Worm (Caenorhabditis elegans) whole organism, early embryonic: Measurements from ENCODE around the gene F32D8.1.

ENCODE experiments used
- B0310.2 ChIP-seq: sonication (generic microtip); optimal IDR thresholded peaks from 2 replicates; lab custom pipeline; 2016; ENCODE audit warnings: mild to moderate bottlenecking, missing genetic modification characterization, missing compliant biosample characterization
- F13C5.2 ChIP-seq: sonication (generic microtip); optimal IDR thresholded peaks from 2 replicates; lab custom pipeline; 2017; ENCODE audit warnings: mild to moderate bottlenecking, missing genetic modification characterization, inconsistent platforms, missing compliant biosample characterization
- aly-1 ChIP-seq: sonication (generic microtip); optimal IDR thresholded peaks from 2 replicates; lab custom pipeline; 2016; ENCODE audit warnings: missing genetic modification characterization, missing compliant biosample characterization
- ama-1 ChIP-seq: fragments of 150-350 bp; optimal IDR thresholded peaks from 2 replicates; lab custom pipeline; 2014
- ceh-13 ChIP-seq: fragments of 200-800 bp; sonication (Bioruptor generic); optimal IDR thresholded peaks from 2 replicates; lab custom pipeline; 2018; ENCODE audit warnings: mild to moderate bottlenecking, missing genetic modification characterization, missing compliant biosample characterization
- ceh-36 ChIP-seq: sonication (generic microtip); optimal IDR thresholded peaks from 2 replicates; lab custom pipeline; 2016; ENCODE audit warnings: missing genetic modification characterization, inconsistent platforms, missing compliant biosample characterization
- ets-7 ChIP-seq: sonication (generic microtip); optimal IDR thresholded peaks from 2 replicates; lab custom pipeline; 2016; ENCODE audit warnings: missing genotype, missing genetic modification characterization, missing compliant biosample characterization
- flt-1 ChIP-seq: fragments of 200-800 bp; sonication (Bioruptor generic); IDR thresholded peaks from 2 replicates; pipeline ENCODE4 v1.3.6; 2022; ENCODE audit warnings: missing genetic modification characterization, missing compliant biosample characterization
- hmbx-1 ChIP-seq: sonication (generic microtip); optimal IDR thresholded peaks from 2 replicates; lab custom pipeline; 2016; ENCODE audit warnings: mild to moderate bottlenecking, missing genetic modification characterization, missing compliant biosample characterization
- hmg-4 ChIP-seq: fragments of 200-800 bp; sonication (Bioruptor generic); optimal IDR thresholded peaks from 2 replicates; lab custom pipeline; 2018; ENCODE audit warnings: mild to moderate bottlenecking, missing genetic modification characterization, missing compliant biosample characterization
- hnd-1 ChIP-seq: sonication (generic microtip); optimal IDR thresholded peaks from 2 replicates; lab custom pipeline; 2016; ENCODE audit warnings: missing genetic modification characterization, missing compliant biosample characterization
- pes-1 ChIP-seq: fragments of 200-800 bp; sonication (Bioruptor generic); IDR thresholded peaks from 2 replicates; pipeline ENCODE4 v1.3.6; 2022; ENCODE audit warnings: missing genetic modification reagents, missing genetic modification characterization, missing compliant biosample characterization
- scrt-1 ChIP-seq: fragments of 200-800 bp; sonication (Bioruptor generic); IDR thresholded peaks from 2 replicates; pipeline ENCODE4 v1.3.6; 2022; ENCODE audit warnings: missing genetic modification characterization, missing compliant biosample characterization
- sea-1 ChIP-seq: fragments of 200-800 bp; sonication (Bioruptor generic); conservative IDR thresholded peaks from 2 replicates; pipeline ENCODE4 v1.3.6; 2022; ENCODE audit warnings: missing genetic modification characterization, missing compliant biosample characterization
- tbx-11 ChIP-seq: fragments of 200-800 bp; sonication (Bioruptor generic); IDR thresholded peaks from 2 replicates; pipeline ENCODE4 v1.3.6; 2022; ENCODE audit warnings: missing genetic modification characterization, missing compliant biosample characterization
- tbx-37 ChIP-seq: fragments of 200-800 bp; sonication (Bioruptor generic); conservative IDR thresholded peaks from 2 replicates; pipeline ENCODE4 v1.3.6; 2022; ENCODE audit warnings: missing genetic modification reagents, missing genetic modification characterization, missing compliant biosample characterization
- tra-4 ChIP-seq: sonication (generic microtip); optimal IDR thresholded peaks from 2 replicates; lab custom pipeline; 2017; ENCODE audit warnings: missing genetic modification characterization, missing compliant biosample characterization

F32D8.1 gene

DNA sequence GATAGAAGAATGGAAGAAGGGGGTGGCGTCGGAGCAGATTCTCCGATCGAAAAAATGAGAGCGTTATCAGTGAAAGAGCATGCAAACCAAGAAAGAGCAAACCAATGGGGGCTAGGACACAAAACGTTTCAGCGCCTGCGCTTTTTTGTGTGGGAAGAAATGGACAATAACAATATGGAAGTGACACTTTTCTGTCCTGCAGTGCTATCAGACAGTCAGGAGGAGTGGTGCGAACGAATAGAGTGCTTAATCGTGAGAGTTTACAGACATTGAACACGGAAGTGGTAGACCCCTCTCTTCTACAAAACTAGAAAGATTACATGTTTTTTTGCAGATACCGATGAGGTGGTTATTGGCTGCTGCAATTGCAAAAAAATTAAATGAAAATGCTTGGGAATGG lies 25.3 kb upstream of the F32D8.1 start:
- no peak for TF ChIP-seq ceh-13 (GFP tag; lab: Kevin White, UChicago)
- no peak for TF ChIP-seq tbx-37 (GFP tag; lab: Robert Waterston, UW)
- TF ChIP-seq sea-1 (GFP tag; lab: Robert Waterston, UW) = no peak

DNA sequence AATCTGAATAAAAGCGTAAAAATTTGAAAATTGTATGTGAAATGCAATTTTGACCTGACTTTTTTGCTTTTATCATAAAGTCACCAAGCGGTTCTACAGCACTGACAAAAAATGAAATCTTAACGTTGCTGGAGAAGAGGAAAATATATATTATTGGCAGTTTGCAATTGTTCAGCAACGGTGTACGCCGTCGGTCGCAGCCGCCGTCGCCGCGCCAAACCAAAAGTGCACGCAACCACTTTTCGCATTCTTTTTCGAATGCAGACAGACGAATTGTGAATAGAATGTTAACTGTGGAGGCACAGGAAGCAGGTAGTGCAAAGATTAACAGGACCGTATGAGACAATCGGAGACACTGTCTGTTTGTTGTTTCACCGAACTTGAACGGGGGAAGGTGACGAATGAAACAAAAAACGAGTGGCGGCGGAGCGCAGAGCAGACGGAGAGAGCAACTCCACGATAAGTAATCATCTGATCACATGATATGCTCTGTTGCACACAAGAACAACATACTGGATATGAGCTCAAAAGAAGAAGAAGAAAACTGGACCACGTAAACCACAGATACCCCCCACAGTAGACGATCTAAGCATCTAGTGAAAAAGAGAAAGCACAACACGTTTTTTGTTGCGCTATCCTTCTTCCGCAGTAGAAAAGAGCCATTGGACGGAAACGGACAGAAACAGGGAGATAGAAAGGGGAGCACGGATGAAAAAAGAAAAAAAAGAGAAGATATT lies 23.6 kb upstream of the F32D8.1 start:
- TF ChIP-seq sea-1 (GFP tag; lab: Robert Waterston, UW) = no peak
- no peak for TF ChIP-seq flt-1 (GFP tag; lab: Robert Waterston, UW)
- TF ChIP-seq tbx-37 (GFP tag; lab: Robert Waterston, UW) = no peak
- TF ChIP-seq B0310.2 = no peak
- TF ChIP-seq ama-1 = no peak
- no peak for TF ChIP-seq scrt-1 (GFP tag; lab: Robert Waterston, UW)
- TF ChIP-seq ceh-36 = no peak
- TF ChIP-seq tra-4 (tag; lab: Kevin White, UChicago) = no peak
- no peak for TF ChIP-seq tbx-11
- no peak for TF ChIP-seq pes-1 (GFP tag; lab: Robert Waterston, UW)
- TF ChIP-seq hmbx-1 (tag; lab: Kevin White, UChicago) = no peak
- no peak for TF ChIP-seq hnd-1 (tag; lab: Kevin White, UChicago)
- no peak for TF ChIP-seq aly-1 (tag; lab: Kevin White, UChicago)
- no peak for TF ChIP-seq ets-7

DNA sequence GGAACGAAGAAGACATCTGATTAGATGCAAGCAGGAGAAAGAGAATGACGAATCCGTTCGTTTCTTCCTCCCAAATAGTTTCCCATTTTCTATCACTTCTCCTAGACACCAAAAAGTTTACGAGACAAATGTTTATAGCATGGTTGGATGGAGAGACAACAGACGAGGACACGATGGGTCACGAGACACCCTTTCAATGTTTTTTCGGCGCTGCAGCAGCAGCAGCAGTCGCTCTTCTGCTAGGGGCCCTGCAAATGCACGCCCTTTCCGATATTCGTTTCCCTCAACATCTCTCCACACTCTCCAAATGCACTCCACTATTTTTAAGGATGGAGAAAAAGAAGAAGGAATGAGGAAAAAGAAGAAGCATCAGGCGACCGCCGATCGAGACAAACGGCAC lies 22.3 kb upstream of the F32D8.1 start:
- TF ChIP-seq tbx-37 (GFP tag; lab: Robert Waterston, UW) = no peak
- peak; percentile 37 for TF ChIP-seq hmg-4
- no peak for TF ChIP-seq F13C5.2 (tag; lab: Kevin White, UChicago)
- no peak for TF ChIP-seq flt-1 (GFP tag; lab: Robert Waterston, UW)
- TF ChIP-seq hnd-1 (tag; lab: Kevin White, UChicago) = no peak

DNA sequence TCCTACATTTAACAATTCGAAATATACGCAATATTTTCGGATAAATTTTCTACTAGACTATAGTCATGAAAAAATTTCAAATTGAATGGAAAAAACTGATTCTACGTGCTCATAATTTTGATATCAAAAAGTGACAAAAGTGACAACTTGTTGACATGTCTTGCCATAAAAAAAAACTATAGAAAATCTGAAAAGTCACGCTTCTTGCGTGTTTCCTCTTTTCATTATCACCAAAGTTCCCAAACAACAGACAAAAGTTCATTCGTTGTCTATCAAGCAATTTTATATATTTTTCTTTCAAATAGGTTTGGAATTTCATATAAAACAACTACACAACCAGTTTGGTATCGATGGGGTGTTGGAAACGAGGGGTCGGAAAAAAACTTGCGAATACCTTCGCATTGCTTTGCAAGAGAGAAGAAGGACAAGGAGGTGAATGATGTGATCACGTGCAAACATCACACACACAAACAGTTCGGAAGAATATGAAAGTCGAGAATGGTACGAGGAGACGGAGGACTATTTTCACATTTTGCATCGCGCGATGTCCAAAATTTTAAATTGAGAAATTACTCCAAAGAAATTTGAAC lies 21.5 kb upstream of the F32D8.1 start:
- TF ChIP-seq tbx-37 (GFP tag; lab: Robert Waterston, UW) (no peak), ceh-13 (GFP tag; lab: Kevin White, UChicago) (no peak), ceh-36 (no peak), ets-7 (no peak), scrt-1 (GFP tag; lab: Robert Waterston, UW) (no peak), hnd-1 (tag; lab: Kevin White, UChicago) (no peak)

DNA sequence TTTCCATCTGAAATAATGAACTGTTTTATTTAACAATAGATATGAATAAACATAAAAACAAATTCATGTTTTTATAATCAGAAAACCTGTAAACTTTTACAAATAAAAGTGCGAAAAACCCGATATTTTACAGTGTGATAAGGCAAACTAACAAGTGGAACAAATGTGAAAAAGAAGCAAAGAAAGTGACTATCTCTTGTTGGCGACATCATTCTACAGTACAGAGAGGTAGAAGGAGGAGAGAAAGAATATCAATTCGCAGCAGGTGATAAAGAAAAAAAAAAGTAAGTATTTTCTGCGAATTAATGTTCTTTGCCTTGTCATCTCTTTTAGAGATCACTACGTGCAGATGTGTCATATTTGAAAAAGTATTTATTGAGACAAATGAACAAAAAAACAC lies 20.9 kb upstream of the F32D8.1 start:
- TF ChIP-seq ceh-36 (no peak), aly-1 (tag; lab: Kevin White, UChicago) (no peak), hmbx-1 (tag; lab: Kevin White, UChicago) (no peak), F13C5.2 (tag; lab: Kevin White, UChicago) (no peak), scrt-1 (GFP tag; lab: Robert Waterston, UW) (no peak), hnd-1 (tag; lab: Kevin White, UChicago) (no peak), flt-1 (GFP tag; lab: Robert Waterston, UW) (no peak), ceh-13 (GFP tag; lab: Kevin White, UChicago) (no peak), ets-7 (no peak), sea-1 (GFP tag; lab: Robert Waterston, UW) (no peak), tbx-11 (no peak), ama-1 (no peak), tra-4 (tag; lab: Kevin White, UChicago) (no peak), pes-1 (GFP tag; lab: Robert Waterston, UW) (no peak), B0310.2 (no peak), hmg-4 (no peak)

DNA sequence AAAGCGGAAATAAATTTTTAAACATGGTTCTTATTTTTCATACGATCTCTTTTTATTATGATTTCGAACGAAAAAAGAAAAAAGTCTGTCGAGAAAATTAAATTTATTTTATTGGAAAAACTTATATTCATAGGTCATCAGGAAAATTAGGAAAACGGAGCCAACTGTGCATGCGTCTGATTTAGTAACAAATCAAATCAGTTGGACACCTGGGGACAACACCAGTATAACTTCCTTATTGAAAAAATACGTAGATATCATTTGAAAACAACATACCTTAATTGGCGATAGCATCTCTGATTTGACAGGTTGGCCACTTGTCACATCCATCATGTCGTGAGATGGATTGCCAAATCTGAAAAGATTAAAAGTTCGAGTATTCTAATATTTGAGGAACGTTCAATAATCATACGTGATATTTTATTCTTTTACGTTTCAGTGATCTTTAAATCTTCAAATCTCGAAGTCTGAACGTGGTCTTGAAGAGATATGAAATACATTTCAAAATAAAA lies 20.1 kb upstream of the F32D8.1 start:
- no peak for TF ChIP-seq hnd-1 (tag; lab: Kevin White, UChicago)
- TF ChIP-seq flt-1 (GFP tag; lab: Robert Waterston, UW) = no peak
- TF ChIP-seq B0310.2 = no peak
- TF ChIP-seq tra-4 (tag; lab: Kevin White, UChicago) = no peak
- no peak for TF ChIP-seq hmbx-1 (tag; lab: Kevin White, UChicago)
- TF ChIP-seq pes-1 (GFP tag; lab: Robert Waterston, UW) = no peak
- TF ChIP-seq tbx-11 = no peak
- TF ChIP-seq hmg-4 = no peak
- TF ChIP-seq ceh-36 = no peak
- no peak for TF ChIP-seq scrt-1 (GFP tag; lab: Robert Waterston, UW)
- no peak for TF ChIP-seq sea-1 (GFP tag; lab: Robert Waterston, UW)
- no peak for TF ChIP-seq ama-1

DNA sequence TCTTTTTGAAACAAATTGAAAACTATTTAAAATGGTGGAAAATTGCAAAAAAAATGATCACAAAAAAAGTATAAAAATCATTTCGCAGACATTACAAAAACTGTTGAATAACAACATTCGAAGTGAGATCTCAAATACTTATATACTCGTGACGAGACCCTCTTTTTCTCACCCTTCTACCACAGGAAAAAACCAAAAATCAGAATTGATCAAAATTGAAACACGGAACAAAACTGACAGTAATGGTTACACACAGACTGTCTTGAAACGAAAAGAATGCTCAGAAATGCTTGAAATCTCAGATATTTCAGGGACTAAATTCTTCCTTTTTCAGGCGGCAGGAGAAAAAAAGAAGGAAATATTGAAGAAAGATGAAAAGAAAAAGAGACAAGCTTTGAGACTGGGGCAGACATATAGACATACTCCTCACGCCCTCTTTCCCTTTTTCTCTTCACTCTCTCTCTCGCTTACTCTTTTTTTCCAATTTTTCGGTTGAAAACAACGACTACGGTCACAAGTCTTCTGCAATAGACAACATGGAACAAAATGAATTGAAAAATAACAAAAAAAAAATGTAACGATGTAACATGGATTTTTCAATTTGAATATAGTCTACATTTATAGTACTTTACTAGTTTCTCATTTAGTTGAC lies 18.9 kb upstream of the F32D8.1 start:
- TF ChIP-seq hnd-1 (tag; lab: Kevin White, UChicago) (no peak), tbx-37 (GFP tag; lab: Robert Waterston, UW) (no peak), ceh-36 (no peak), B0310.2 (no peak), aly-1 (tag; lab: Kevin White, UChicago) (no peak)
